Worm (Caenorhabditis elegans): ENCODE data around the gene smap-1.

DNA sequence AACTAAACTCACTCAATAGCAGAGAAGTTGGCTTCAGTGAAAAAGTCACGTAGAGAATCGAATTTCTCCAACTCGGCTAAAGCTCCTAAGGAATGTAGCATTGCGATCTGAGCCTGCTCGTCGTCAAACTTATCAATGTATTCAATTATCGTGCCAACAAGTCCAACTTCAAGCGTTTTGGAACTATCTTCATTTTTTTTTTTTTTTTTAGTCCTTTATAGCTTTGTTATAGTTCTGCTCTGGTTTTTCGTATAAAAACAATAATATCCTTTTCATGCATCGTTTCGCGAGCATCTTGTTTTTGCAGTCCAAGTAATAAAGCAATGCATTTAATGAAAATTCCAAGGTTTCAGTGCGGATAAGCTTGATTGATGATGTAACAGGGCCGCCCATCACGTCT is 50.5 kb downstream of the smap-1 start, which contains the start of gene Y39A1A.31:
- TF ChIP-seq T23F11.4 (GFP tag; optimal IDR thresholded peaks at IDR 0.05) (no peak), ceh-9 (tag; optimal IDR thresholded peaks at IDR 0.05) (no peak), Y22D7AL.16 (tag; optimal IDR thresholded peaks at IDR 0.05) (no peak), eyg-1 (tag; optimal IDR thresholded peaks at IDR 0.05) (no peak), odd-2 (tag; optimal IDR thresholded peaks at IDR 0.05) (no peak), pha-2 (tag; optimal IDR thresholded peaks at IDR 0.05) (no peak), sox-2 (GFP tag; IDR thresholded peaks at IDR 0.05) (no peak), ceh-30 (tag; optimal IDR thresholded peaks at IDR 0.05) (no peak), ama-1 (optimal IDR thresholded peaks at IDR 0.05) (no peak), tbx-2 (tag; optimal IDR thresholded peaks at IDR 0.05) (no peak), gmeb-2 (tag; optimal IDR thresholded peaks at IDR 0.05) (no peak)
